Worm (Caenorhabditis elegans): ENCODE results near the gene C11D2.3.

DNA sequence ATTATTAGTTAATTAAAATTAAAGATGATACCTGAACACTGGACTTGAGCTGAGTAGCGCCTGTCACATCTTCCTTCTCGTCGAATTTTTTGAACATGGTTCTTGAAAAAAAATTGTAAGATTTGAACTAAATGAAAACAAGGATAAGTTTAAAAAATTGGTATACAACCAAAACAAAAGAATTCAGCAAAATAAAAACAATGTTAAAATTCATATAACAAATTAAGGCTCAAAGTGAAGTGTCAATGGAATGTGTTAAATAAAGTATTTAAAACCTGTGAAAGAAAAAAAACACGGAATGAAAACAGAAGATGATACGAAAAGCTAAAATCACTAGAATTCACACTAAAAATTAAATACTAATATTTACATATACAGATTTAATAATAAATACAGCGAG, 3.7 kb downstream of the C11D2.3 start, which contains the start of gene C11D2.7:
- TF ChIP-seq K09A11.1 (tag; optimal IDR thresholded peaks at IDR 0.05; ENCODE audit: insufficient read depth), result no peak
- TF ChIP-seq ceh-9 (tag; optimal IDR thresholded peaks at IDR 0.05), result no peak

Measured in whole organism, late embryonic.